Fruit fly (Drosophila melanogaster) whole organism, adult: ENCODE results near the gene twin.
A peak's percentile ranks its signal among the peaks of the same experiment; 100 is the strongest.

Source experiments
- CG11617 ChIP-seq: fragments of 200-800 bp; sonication (Bioruptor generic); optimal IDR thresholded peaks from 2 replicates; lab custom pipeline; 2017; ENCODE audit warnings: mild to moderate bottlenecking, missing biosample characterization, missing genetic modification reagents, missing genetic modification characterization
- CG12768 ChIP-seq: fragments of 200-800 bp; sonication (Bioruptor generic); optimal IDR thresholded peaks from 2 replicates; lab custom pipeline; 2017; ENCODE audit warnings: missing biosample characterization, missing genetic modification characterization, mild to moderate bottlenecking, moderate library complexity, missing genetic modification reagents
- CG14711 ChIP-seq: fragments of 200-800 bp; sonication (Bioruptor generic); optimal IDR thresholded peaks from 2 replicates; lab custom pipeline; 2018; ENCODE audit warnings: missing biosample characterization, mild to moderate bottlenecking, missing genetic modification characterization, moderate library complexity
- CG1620 ChIP-seq: fragments of 200-800 bp; sonication (Bioruptor generic); optimal IDR thresholded peaks from 2 replicates; lab custom pipeline; 2016; ENCODE audit warnings: missing biosample characterization, missing genetic modification characterization
- CG33017 ChIP-seq: fragments of 200-800 bp; sonication (Bioruptor generic); optimal IDR thresholded peaks from 2 replicates; lab custom pipeline; 2018; ENCODE audit warnings: missing biosample characterization, mild to moderate bottlenecking, missing genetic modification characterization, moderate library complexity
- CG5204 ChIP-seq: fragments of 200-800 bp; sonication (Bioruptor generic); optimal IDR thresholded peaks from 2 replicates; lab custom pipeline; 2016; ENCODE audit warnings: missing biosample characterization, missing genetic modification characterization
- CG7045 ChIP-seq: fragments of 200-800 bp; sonication (Bioruptor generic); optimal IDR thresholded peaks from 2 replicates; lab custom pipeline; 2017; ENCODE audit warnings: missing biosample characterization, mild to moderate bottlenecking, missing genetic modification characterization
- CG7101 ChIP-seq: fragments of 200-800 bp; sonication (Bioruptor generic); optimal IDR thresholded peaks from 2 replicates; lab custom pipeline; 2018; ENCODE audit warnings: missing biosample characterization, mild to moderate bottlenecking, missing genetic modification characterization, moderate library complexity
- Clk ChIP-seq: fragments of 200-800 bp; sonication (Bioruptor generic); optimal IDR thresholded peaks from 2 replicates; lab custom pipeline; 2017; ENCODE audit warnings: missing biosample characterization, missing genetic modification characterization
- Crg-1 ChIP-seq: fragments of 200-800 bp; sonication (Bioruptor generic); optimal IDR thresholded peaks from 2 replicates; lab custom pipeline; 2016; ENCODE audit warnings: missing biosample characterization, missing genetic modification characterization
- Hr96 ChIP-seq: fragments of 200-800 bp; sonication (Bioruptor generic); optimal IDR thresholded peaks from 2 replicates; lab custom pipeline; 2016; ENCODE audit warnings: missing biosample characterization, missing genetic modification characterization
- Mnt ChIP-seq: fragments of 200-800 bp; sonication (Bioruptor generic); optimal IDR thresholded peaks from 2 replicates; lab custom pipeline; 2016; ENCODE audit warnings: missing biosample characterization, mild to moderate bottlenecking, missing genetic modification characterization
- bab1 ChIP-seq: fragments of 200-800 bp; sonication (Bioruptor generic); optimal IDR thresholded peaks from 3 replicates; lab custom pipeline; 2019; ENCODE audit warnings: missing biosample characterization, mild to moderate bottlenecking, missing genetic modification characterization, moderate library complexity
- cic ChIP-seq: fragments of 200-800 bp; sonication (Bioruptor generic); optimal IDR thresholded peaks from 2 replicates; lab custom pipeline; 2017; ENCODE audit warnings: missing biosample characterization, mild to moderate bottlenecking, missing genetic modification characterization, moderate library complexity
- cnc ChIP-seq, 2 experiments: fragments of >200 bp; optimal IDR thresholded peaks; 2 replicates each; lab custom pipeline; 2017
- kay ChIP-seq: fragments of 200-800 bp; sonication (Bioruptor generic); peaks from one replicate; lab custom pipeline; 2016; ENCODE audit warnings: missing biosample characterization, missing genetic modification characterization, borderline replicate concordance
- ovo ChIP-seq: fragments of 200-800 bp; sonication (Bioruptor generic); optimal IDR thresholded peaks from 2 replicates; lab custom pipeline; 2016; ENCODE audit warnings: missing biosample characterization, missing genetic modification characterization
- pad ChIP-seq: fragments of 200-800 bp; sonication (Bioruptor generic); optimal IDR thresholded peaks from 3 replicates; lab custom pipeline; 2017; ENCODE audit warnings: missing biosample characterization, missing genetic modification characterization, mild to moderate bottlenecking, moderate library complexity, missing genetic modification reagents
- tj ChIP-seq: fragments of 200-800 bp; sonication (Bioruptor generic); optimal IDR thresholded peaks from 3 replicates; lab custom pipeline; 2017; ENCODE audit warnings: missing biosample characterization, mild to moderate bottlenecking, missing genetic modification characterization, moderate library complexity
- toe ChIP-seq: fragments of 200-800 bp; sonication (Bioruptor generic); optimal IDR thresholded peaks from 2 replicates; lab custom pipeline; 2016; ENCODE audit warnings: missing biosample characterization, missing genetic modification characterization

Gene twin

DNA sequence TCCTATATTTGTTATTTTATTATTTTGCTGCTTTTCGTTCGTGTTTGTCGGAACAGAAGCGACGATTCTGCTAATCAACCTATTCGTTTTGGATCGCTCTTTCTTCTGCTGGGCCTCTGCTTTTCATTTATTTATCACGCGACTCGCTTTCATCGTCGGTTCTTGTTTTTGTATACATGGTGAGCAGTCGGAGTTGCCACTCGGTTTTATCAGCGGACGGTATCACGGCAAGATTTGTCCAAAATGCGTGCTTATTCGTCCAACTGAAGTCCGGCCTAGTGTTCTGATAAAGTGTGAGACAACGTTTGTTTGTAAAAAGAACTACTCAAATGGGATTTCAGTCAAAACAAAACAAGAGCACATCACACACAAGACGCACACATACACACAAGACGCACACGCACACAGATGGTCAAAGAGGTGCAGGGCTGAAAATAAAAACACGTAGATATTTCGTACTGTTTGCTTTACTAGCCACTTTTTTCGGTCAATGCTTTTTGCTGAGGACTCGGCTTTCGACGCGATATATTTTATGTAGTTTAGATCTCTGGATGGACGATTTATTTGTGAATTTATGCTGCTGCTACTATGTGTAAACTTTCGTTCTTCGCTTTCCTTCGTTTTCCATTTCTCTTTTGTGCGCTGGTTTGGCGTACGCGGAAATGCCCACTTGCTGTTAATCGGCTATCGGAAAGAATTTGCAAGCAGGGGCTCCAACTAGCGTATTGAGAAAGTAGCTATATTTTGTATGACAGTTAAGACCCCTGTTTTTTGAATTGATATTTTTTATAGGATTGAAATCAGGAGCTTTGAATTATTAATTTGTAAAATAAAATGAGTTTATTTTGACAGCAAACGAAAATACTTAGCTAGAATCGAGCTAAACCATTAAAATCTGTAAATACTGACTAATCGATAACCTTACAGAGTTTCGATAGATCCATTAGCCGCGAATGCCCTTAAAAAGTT, at the start of gene twin:
twin (minus strand) TSS at position 632 of the 969 bp plus-strand sequence.
- TF ChIP-seq CG14711 (tag; lab: Kevin White, UChicago) (peak; percentile 51), CG5204 (no peak), CG12768 (GFP tag; lab: Kevin White, UChicago) (peak; percentile 3), kay (GFP tag; lab: Kevin White, UChicago) (peak; percentile 93), pad (GFP tag; lab: Kevin White, UChicago) (peak; percentile 32), toe (GFP tag; lab: Kevin White, UChicago) (peak; percentile 72), cnc (optimal IDR thresholded peaks at IDR 0.05; lab: Kevin White, UChicago) (no peak), Hr96 (GFP tag; lab: Kevin White, UChicago) (no peak), tj (GFP tag; lab: Kevin White, UChicago) (peak; percentile 23), Crg-1 (GFP tag; lab: Kevin White, UChicago) (peak; percentile 51), CG1620 (peak; percentile 73), bab1 (peak; percentile 44), Clk (GFP tag; lab: Kevin White, UChicago) (no peak), ovo (peak; percentile 14), Mnt (peak; percentile 45), CG7101 (peak; percentile 50), CG33017 (tag; lab: Kevin White, UChicago) (peak; percentile 30), CG11617 (GFP tag; lab: Kevin White, UChicago) (peak; percentile 41), cic (GFP tag; lab: Kevin White, UChicago) (no peak), CG7045 (GFP tag; lab: Kevin White, UChicago) (no peak)

DNA sequence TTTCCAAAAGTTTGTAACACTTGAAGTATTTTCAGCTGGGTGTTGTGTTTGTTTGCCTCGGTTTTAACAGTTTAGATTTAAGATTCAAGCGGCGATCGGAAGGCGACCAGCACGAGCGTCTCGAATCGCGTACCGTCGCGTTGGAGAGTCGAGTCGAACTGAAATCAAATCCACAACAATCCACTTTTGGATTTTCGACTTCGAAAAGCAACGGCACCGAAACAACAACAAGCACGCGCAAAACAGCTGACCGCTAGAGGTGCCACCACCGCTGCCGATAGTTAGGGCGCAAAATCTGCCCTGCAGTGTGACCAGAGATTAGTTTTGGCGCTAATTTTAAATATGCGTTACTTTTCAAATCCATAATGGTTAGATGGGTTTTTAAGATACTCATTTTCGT, 49.3 kb upstream of the twin start, which contains the start of gene jar:
jar (minus strand) TSS at position 163 of the 400 bp plus-strand sequence.
- TF ChIP-seq CG7101 (peak; percentile 43), CG5204 (no peak), CG11617 (GFP tag; lab: Kevin White, UChicago) (peak; percentile 16), toe (GFP tag; lab: Kevin White, UChicago) (no peak), bab1 (peak; percentile 74), ovo (peak; percentile 95), pad (GFP tag; lab: Kevin White, UChicago) (peak; percentile 23), cic (GFP tag; lab: Kevin White, UChicago) (peak; percentile 52), Crg-1 (GFP tag; lab: Kevin White, UChicago) (no peak), CG7045 (GFP tag; lab: Kevin White, UChicago) (peak; percentile 13), kay (GFP tag; lab: Kevin White, UChicago) (no peak), cnc (optimal IDR thresholded peaks at IDR 0.05; lab: Kevin White, UChicago) (no peak), CG14711 (tag; lab: Kevin White, UChicago) (peak; percentile 77), CG12768 (GFP tag; lab: Kevin White, UChicago) (peak; percentile 24), CG1620 (peak; percentile 14), Mnt (peak; percentile 71), Hr96 (GFP tag; lab: Kevin White, UChicago) (no peak), CG33017 (tag; lab: Kevin White, UChicago) (peak; percentile 17), Clk (GFP tag; lab: Kevin White, UChicago) (no peak), tj (GFP tag; lab: Kevin White, UChicago) (no peak)

DNA sequence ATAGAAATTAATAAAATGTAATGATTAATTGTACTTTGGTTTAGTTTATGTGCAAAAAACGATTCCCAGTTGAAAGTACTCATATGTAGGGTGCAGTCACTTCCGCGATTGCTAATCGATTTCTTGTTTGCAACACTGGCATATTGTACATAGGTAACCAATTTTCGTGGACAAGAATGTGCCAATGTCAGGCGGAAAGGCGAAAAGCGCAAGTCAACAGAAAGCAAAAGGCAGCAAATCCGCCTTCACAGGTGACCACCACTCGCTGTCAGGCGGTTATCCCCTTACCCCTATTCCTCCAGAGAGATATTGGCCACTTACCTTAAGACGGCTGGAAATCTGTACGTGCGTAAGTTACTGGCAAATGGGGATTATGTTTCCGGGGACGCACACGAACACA, 48.8 kb upstream of the twin start:
- TF ChIP-seq cic (GFP tag; lab: Kevin White, UChicago) (no peak), tj (GFP tag; lab: Kevin White, UChicago) (peak; percentile 96)

DNA sequence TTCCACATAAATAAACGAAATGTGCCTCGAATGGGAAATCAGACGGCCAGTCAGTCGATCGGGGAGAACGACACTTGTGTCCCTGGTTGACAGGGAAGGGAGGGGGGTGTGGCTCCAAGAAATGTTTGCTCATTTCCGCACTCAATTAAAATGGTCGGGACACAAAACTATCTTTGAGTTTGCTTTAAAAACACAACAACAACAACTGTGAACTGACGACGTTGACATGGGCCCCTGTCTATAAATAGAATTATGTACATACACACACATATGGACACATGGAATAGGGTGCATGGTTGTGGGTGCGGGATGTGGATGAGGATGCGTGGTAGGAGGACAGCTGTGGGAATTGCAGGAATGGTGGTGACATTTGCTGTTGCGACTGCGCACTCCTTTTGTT, 48.3 kb upstream of the twin start:
- TF ChIP-seq cic (GFP tag; lab: Kevin White, UChicago), result no peak
- TF ChIP-seq CG1620, result no peak
- no peak for TF ChIP-seq Crg-1 (GFP tag; lab: Kevin White, UChicago)
- no peak for TF ChIP-seq CG11617 (GFP tag; lab: Kevin White, UChicago)
- no peak for TF ChIP-seq tj (GFP tag; lab: Kevin White, UChicago)
- TF ChIP-seq CG33017 (tag; lab: Kevin White, UChicago), result no peak
- no peak for TF ChIP-seq Clk (GFP tag; lab: Kevin White, UChicago)
- no peak for TF ChIP-seq Mnt
- TF ChIP-seq pad (GFP tag; lab: Kevin White, UChicago), result no peak
- no peak for TF ChIP-seq CG12768 (GFP tag; lab: Kevin White, UChicago)
- no peak for TF ChIP-seq CG7101

DNA sequence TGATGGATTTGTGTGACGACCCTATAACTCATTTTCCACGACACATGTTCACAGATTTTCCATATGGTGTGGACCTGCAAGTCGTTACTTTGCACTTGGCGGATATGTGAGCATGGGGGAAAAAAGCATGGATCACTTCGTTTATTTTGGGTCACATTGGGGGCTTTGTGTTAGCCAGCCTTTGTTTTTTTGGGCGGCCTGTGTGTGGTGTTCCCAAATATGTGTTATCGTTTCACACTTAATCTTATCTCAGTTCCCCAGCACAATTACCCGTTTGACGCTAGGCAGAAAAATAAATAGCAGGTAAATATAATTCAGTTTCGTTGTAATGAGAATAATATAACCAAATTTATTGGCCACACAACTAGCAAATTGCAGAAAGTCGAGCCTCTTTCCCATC, 46.5 kb upstream of the twin start:
- no peak for TF ChIP-seq ovo
- TF ChIP-seq cic (GFP tag; lab: Kevin White, UChicago), result no peak
- no peak for TF ChIP-seq CG7045 (GFP tag; lab: Kevin White, UChicago)

DNA sequence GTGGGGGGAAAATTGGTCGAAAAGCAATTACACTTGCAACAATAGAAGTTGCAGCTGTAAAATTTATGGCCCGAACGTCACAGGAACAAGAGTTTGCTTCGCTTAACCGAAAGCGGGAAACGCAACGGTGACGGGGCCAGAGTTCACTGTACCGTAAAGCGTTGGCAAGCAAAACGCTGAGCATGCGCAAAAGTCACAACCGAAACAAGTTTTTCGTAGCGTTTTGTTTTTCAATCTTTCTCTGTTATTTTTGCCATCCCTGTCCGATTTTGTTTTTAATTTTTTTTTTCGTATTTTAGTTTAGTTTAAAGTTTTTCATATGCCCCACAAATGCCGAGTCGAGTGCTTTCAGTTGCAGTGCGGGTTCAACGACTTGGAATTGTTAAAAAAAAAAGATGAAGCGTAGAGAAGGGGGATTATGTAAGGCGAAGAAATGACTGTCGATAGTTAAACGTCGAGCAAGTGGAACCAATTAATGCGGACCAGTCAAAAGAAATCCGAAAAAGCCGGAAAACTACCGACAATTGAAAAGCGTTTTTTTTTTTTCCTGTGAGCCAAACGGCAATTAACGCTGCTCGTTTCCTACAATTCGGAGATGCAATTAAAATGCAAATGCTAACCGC, 45.9 kb upstream of the twin start:
- TF ChIP-seq cnc (optimal IDR thresholded peaks at IDR 0.05; lab: Kevin White, UChicago) (no peak), tj (GFP tag; lab: Kevin White, UChicago) (peak; percentile 94), bab1 (no peak)
